Worm (Caenorhabditis elegans) whole organism, dauer: ENCODE data around the gene Y46G5A.29.

Experiments
- unc-62 ChIP-seq: sonication (generic microtip); optimal IDR thresholded peaks from 2 replicates; lab custom pipeline; 2017; ENCODE audit warnings: missing biosample characterization, missing genetic modification reagents, missing genetic modification characterization

Gene Y46G5A.29

ce11 chrII:12850129-12850528 lies 5.9 kb upstream of the Y46G5A.29 start, which contains the start of gene Y46G5A.28:
Gene Y46G5A.28 (plus strand): TSS chrII:12850429.
- TF ChIP-seq unc-62 (GFP tag; lab: Kevin White, UChicago), result no peak

- TF ChIP-seq unc-62 (GFP tag; lab: Kevin White, UChicago), result no peak
Measured at ce11 chrII:12865604-12866003, 9.6 kb downstream of the Y46G5A.29 start, which contains the start of gene snf-5. Gene snf-5 (minus strand): TSS chrII:12865785.

ce11 chrII:12866079-12866478 lies 10.1 kb downstream of the Y46G5A.29 start:
- no peak for TF ChIP-seq unc-62 (GFP tag; lab: Kevin White, UChicago)

ce11 chrII:12878071-12878668 lies 22.2 kb downstream of the Y46G5A.29 start, which contains the start of gene gsy-1:
Gene gsy-1 (minus strand): TSS chrII:12878121.
- TF ChIP-seq unc-62 (GFP tag; lab: Kevin White, UChicago), result no peak

ce11 chrII:12878697-12879096 lies 22.7 kb downstream of the Y46G5A.29 start:
- TF ChIP-seq unc-62 (GFP tag; lab: Kevin White, UChicago), result no peak

- TF ChIP-seq unc-62 (GFP tag; lab: Kevin White, UChicago), result no peak
Measured at ce11 chrII:12879758-12880157, 23.8 kb downstream of the Y46G5A.29 start.

ce11 chrII:12880406-12880805 lies 24.4 kb downstream of the Y46G5A.29 start, which contains the start of gene F35C5.1:
Gene F35C5.1 (plus strand): TSS chrII:12880804.
- no peak for TF ChIP-seq unc-62 (GFP tag; lab: Kevin White, UChicago)

- no peak for TF ChIP-seq unc-62 (GFP tag; lab: Kevin White, UChicago)
Measured at ce11 chrII:12884972-12885371, 29.0 kb downstream of the Y46G5A.29 start, which contains the start of gene sra-14. Gene sra-14 (plus strand): TSS chrII:12885272.

- TF ChIP-seq unc-62 (GFP tag; lab: Kevin White, UChicago), result no peak
Measured at ce11 chrII:12888471-12888870, 32.5 kb downstream of the Y46G5A.29 start, which contains the start of gene F35C5.3. Gene F35C5.3 (plus strand): TSS chrII:12888771.

- no peak for TF ChIP-seq unc-62 (GFP tag; lab: Kevin White, UChicago)
Measured at ce11 chrII:12892407-12892806, 36.4 kb downstream of the Y46G5A.29 start.

ce11 chrII:12895078-12895670 lies 39.2 kb downstream of the Y46G5A.29 start, which contains the start of the genes clec-62 and clec-63:
Gene clec-62 (minus strand): TSS chrII:12895128.
Gene clec-63 (plus strand): TSS chrII:12895638.
- TF ChIP-seq unc-62 (GFP tag; lab: Kevin White, UChicago), result no peak

- no peak for TF ChIP-seq unc-62 (GFP tag; lab: Kevin White, UChicago)
Measured at ce11 chrII:12896666-12897065, 40.7 kb downstream of the Y46G5A.29 start.

ce11 chrII:12897361-12897760 lies 41.4 kb downstream of the Y46G5A.29 start:
- TF ChIP-seq unc-62 (GFP tag; lab: Kevin White, UChicago), result no peak

- no peak for TF ChIP-seq unc-62 (GFP tag; lab: Kevin White, UChicago)
Measured at ce11 chrII:12897942-12898341, 41.9 kb downstream of the Y46G5A.29 start, which contains the start of gene clec-64. Gene clec-64 (plus strand): TSS chrII:12898242.

- TF ChIP-seq unc-62 (GFP tag; lab: Kevin White, UChicago), result no peak
Measured at ce11 chrII:12901025-12901424, 45.0 kb downstream of the Y46G5A.29 start, which contains the start of gene clec-65. Gene clec-65 (plus strand): TSS chrII:12901325.

ce11 chrII:12904174-12904573 lies 48.2 kb downstream of the Y46G5A.29 start, which contains the start of gene clec-66:
Gene clec-66 (plus strand): TSS chrII:12904398.
- no peak for TF ChIP-seq unc-62 (GFP tag; lab: Kevin White, UChicago)
